Fruit fly (Drosophila melanogaster) whole organism, pupa: ENCODE measurements around the gene Scm.

Source experiments
- CG12605 ChIP-seq: fragments of 200-800 bp; sonication (Bioruptor generic); IDR thresholded peaks from 2 replicates; pipeline ENCODE4 v1.3.6; 2022; ENCODE audit warnings: missing biosample characterization, missing genetic modification characterization
- CG14655 ChIP-seq: fragments of 200-800 bp; sonication (Bioruptor generic); optimal IDR thresholded peaks from 3 replicates; lab custom pipeline; 2017; ENCODE audit warnings: mild to moderate bottlenecking, missing biosample characterization, missing genetic modification reagents, missing genetic modification characterization
- CG17806 ChIP-seq: fragments of 200-800 bp; sonication (Bioruptor generic); optimal IDR thresholded peaks from 2 replicates; lab custom pipeline; 2018; ENCODE audit warnings: missing biosample characterization, mild to moderate bottlenecking, missing genetic modification characterization, moderate library complexity
- CG34367 ChIP-seq: fragments of 200-800 bp; sonication (Bioruptor generic); optimal IDR thresholded peaks from 2 replicates; lab custom pipeline; 2018; ENCODE audit warnings: missing biosample characterization, mild to moderate bottlenecking, missing genetic modification characterization
- CG4496 ChIP-seq: fragments of 200-800 bp; sonication (Bioruptor generic); IDR thresholded peaks from 3 replicates; pipeline ENCODE4 v1.3.6; 2022; ENCODE audit warnings: missing biosample characterization, missing genetic modification characterization
- CG9948 ChIP-seq: fragments of 200-800 bp; sonication (Bioruptor generic); optimal IDR thresholded peaks from 2 replicates; lab custom pipeline; 2018; ENCODE audit warnings: missing biosample characterization, mild to moderate bottlenecking, missing genetic modification characterization, moderate library complexity
- fd96Ca ChIP-seq: fragments of 200-800 bp; sonication (Bioruptor generic); IDR thresholded peaks from 3 replicates; pipeline ENCODE4 v1.3.6; 2022; ENCODE audit warnings: missing biosample characterization, missing genetic modification characterization
- gl ChIP-seq: fragments of 200-800 bp; sonication (Bioruptor generic); optimal IDR thresholded peaks from 2 replicates; lab custom pipeline; 2018; ENCODE audit warnings: missing biosample characterization, mild to moderate bottlenecking, missing genetic modification characterization

dm6 chr3R:9593408-9594250 is 43.8 kb downstream of the Scm start:
- TF ChIP-seq CG34367 (tag; lab: Kevin White, UChicago) (peak; percentile 70), gl (tag; lab: Kevin White, UChicago) (peak; percentile 48), CG14655 (GFP tag; lab: Kevin White, UChicago) (peak; percentile 76), CG9948 (tag; lab: Kevin White, UChicago) (peak; percentile 87), CG17806 (peak; percentile 85), CG4496 (GFP tag; lab: Robert Waterston, UW) (peak; percentile 81; the same call in 2 of the 3 replicates), CG12605 (GFP tag; lab: Robert Waterston, UW) (peak; percentile 72), fd96Ca (GFP tag; lab: Robert Waterston, UW) (0 out of 3 replicates have a peak, but pooled peaks have one; percentile 37)
